Fruit fly (Drosophila melanogaster) whole organism, embryonic: ENCODE results near the gene sphinx1.

Experiments used
- Bteb2 ChIP-seq: fragments of 200-800 bp; sonication (Bioruptor generic); optimal IDR thresholded peaks from 2 replicates; lab custom pipeline; 2016; ENCODE audit warnings: missing biosample characterization, missing genetic modification characterization
- CG10431 ChIP-seq: fragments of 200-800 bp; sonication (Bioruptor generic); optimal IDR thresholded peaks from 3 replicates; lab custom pipeline; 2018; ENCODE audit warnings: missing biosample characterization, mild to moderate bottlenecking, missing genetic modification characterization
- CG11093 ChIP-seq: fragments of 200-800 bp; sonication (Bioruptor generic); IDR thresholded peaks from 3 replicates; pipeline ENCODE4 v1.3.6; 2022; ENCODE audit warnings: missing biosample characterization, missing genetic modification characterization
- CG12219 ChIP-seq: fragments of 200-800 bp; sonication (Bioruptor generic); optimal IDR thresholded peaks from 3 replicates; lab custom pipeline; 2018; ENCODE audit warnings: missing biosample characterization, mild to moderate bottlenecking, missing genetic modification characterization
- CG13296 ChIP-seq: fragments of 200-800 bp; sonication (Bioruptor generic); optimal IDR thresholded peaks from 3 replicates; lab custom pipeline; 2018; ENCODE audit warnings: missing biosample characterization, mild to moderate bottlenecking, missing genetic modification characterization
- CG16815 ChIP-seq: fragments of 200-800 bp; sonication (Bioruptor generic); optimal IDR thresholded peaks from 3 replicates; lab custom pipeline; 2017; ENCODE audit warnings: missing biosample characterization, mild to moderate bottlenecking, missing genetic modification characterization
- CG17385 ChIP-seq: fragments of 200-800 bp; sonication (Bioruptor generic); optimal IDR thresholded peaks from 3 replicates; lab custom pipeline; 2018; ENCODE audit warnings: missing biosample characterization, mild to moderate bottlenecking, missing genetic modification characterization
- CG3407 ChIP-seq: fragments of 200-800 bp; sonication (Bioruptor generic); optimal IDR thresholded peaks from 2 replicates; lab custom pipeline; 2018; ENCODE audit warnings: missing biosample characterization, mild to moderate bottlenecking, missing genetic modification characterization
- CG34224 ChIP-seq: fragments of 200-800 bp; sonication (Bioruptor generic); IDR thresholded peaks from 3 replicates; pipeline ENCODE4 v1.3.6; 2022; ENCODE audit warnings: missing biosample characterization, missing genetic modification characterization; ENCODE audit not compliant: partially characterized antibody
- CG34376 ChIP-seq: fragments of 200-800 bp; sonication (Bioruptor generic); optimal IDR thresholded peaks from 2 replicates; lab custom pipeline; 2018; ENCODE audit warnings: missing biosample characterization, mild to moderate bottlenecking, missing genetic modification characterization
- CG3838 ChIP-seq: fragments of 200-800 bp; sonication (Bioruptor generic); optimal IDR thresholded peaks from 3 replicates; lab custom pipeline; 2016; ENCODE audit warnings: missing biosample characterization, missing genetic modification characterization
- CG4730 ChIP-seq: fragments of 200-800 bp; sonication (Bioruptor generic); IDR thresholded peaks from 2 replicates; pipeline ENCODE4 v1.3.6; 2022; ENCODE audit warnings: missing biosample characterization, missing genetic modification characterization
- CG4854 ChIP-seq: fragments of 200-800 bp; sonication (Bioruptor generic); optimal IDR thresholded peaks from 2 replicates; lab custom pipeline; 2016; ENCODE audit warnings: missing biosample characterization, missing genetic modification characterization, inconsistent platforms
- CG7556 ChIP-seq: fragments of 200-800 bp; sonication (Bioruptor generic); optimal IDR thresholded peaks from 2 replicates; lab custom pipeline; 2017; ENCODE audit warnings: missing biosample characterization, mild to moderate bottlenecking, missing genetic modification characterization
- CG9437 ChIP-seq: fragments of 200-800 bp; sonication (Bioruptor generic); optimal IDR thresholded peaks from 2 replicates; lab custom pipeline; 2018; ENCODE audit warnings: missing biosample characterization, mild to moderate bottlenecking, missing genetic modification characterization
- D19B ChIP-seq: fragments of 200-800 bp; sonication (Bioruptor generic); optimal IDR thresholded peaks from 2 replicates; lab custom pipeline; 2017; ENCODE audit warnings: missing biosample characterization, mild to moderate bottlenecking, missing genetic modification characterization
- GATAe ChIP-seq: fragments of 200-800 bp; sonication (Bioruptor generic); conservative IDR thresholded peaks from 2 replicates; pipeline ENCODE4 v1.3.6; 2022; ENCODE audit warnings: missing biosample characterization, missing genetic modification characterization
- Hey ChIP-seq: fragments of 200-800 bp; sonication (Bioruptor generic); optimal IDR thresholded peaks from 3 replicates; lab custom pipeline; 2018; ENCODE audit warnings: missing biosample characterization, mild to moderate bottlenecking, missing genetic modification characterization
- Hr78 ChIP-seq, 2 experiments: fragments of 200-800 bp in 1 of 2; fragments of >200 bp in 1 of 2; sonication (Bioruptor generic) in 1 of 2; optimal IDR thresholded peaks; 2 replicates each; lab custom pipeline; 2017 to 2019; ENCODE audit warnings: missing biosample characterization in 2 of 2, missing genetic modification characterization in 2 of 2, mild to moderate bottlenecking in 1 of 2, moderate library complexity in 1 of 2
- Lhr ChIP-seq: fragments of 200-800 bp; sonication (Bioruptor generic); optimal IDR thresholded peaks from 3 replicates; lab custom pipeline; 2017; ENCODE audit warnings: mild to moderate bottlenecking, missing biosample characterization, missing genetic modification reagents, missing genetic modification characterization
- TFAM ChIP-seq: fragments of 200-800 bp; sonication (Bioruptor generic); optimal IDR thresholded peaks from 2 replicates; lab custom pipeline; 2017; ENCODE audit warnings: missing biosample characterization, missing genetic modification characterization, inconsistent platforms
- Vsx1 ChIP-seq: fragments of 200-800 bp; sonication (Bioruptor generic); optimal IDR thresholded peaks from 2 replicates; lab custom pipeline; 2017; ENCODE audit warnings: missing biosample characterization, mild to moderate bottlenecking, missing genetic modification characterization, missing genetic modification reagents
- abd-A ChIP-seq: fragments of 200-800 bp; sonication (Bioruptor generic); optimal IDR thresholded peaks from 3 replicates; lab custom pipeline; 2019; ENCODE audit warnings: missing biosample characterization, mild to moderate bottlenecking, missing genetic modification characterization, moderate library complexity
- btn ChIP-seq: fragments of 200-800 bp; sonication (Bioruptor generic); optimal IDR thresholded peaks from 2 replicates; lab custom pipeline; 2016; ENCODE audit warnings: missing biosample characterization, missing genetic modification characterization
- caup ChIP-seq: fragments of 200-800 bp; sonication (Bioruptor generic); optimal IDR thresholded peaks from 3 replicates; lab custom pipeline; 2017; ENCODE audit warnings: missing biosample characterization, mild to moderate bottlenecking, missing genetic modification characterization, moderate library complexity; ENCODE audit not compliant: severe bottlenecking
- cwo ChIP-seq: fragments of 200-800 bp; sonication (Bioruptor generic); optimal IDR thresholded peaks from 3 replicates; lab custom pipeline; 2017; ENCODE audit warnings: missing biosample characterization, missing genetic modification characterization, mild to moderate bottlenecking, moderate library complexity, missing genetic modification reagents
- disco-r ChIP-seq: fragments of 200-800 bp; sonication (Bioruptor generic); optimal IDR thresholded peaks from 2 replicates; lab custom pipeline; 2016; ENCODE audit warnings: missing biosample characterization, missing genetic modification characterization
- exex ChIP-seq: fragments of 200-800 bp; sonication (Bioruptor generic); optimal IDR thresholded peaks from 4 replicates; lab custom pipeline; 2018; ENCODE audit warnings: missing biosample characterization, mild to moderate bottlenecking, missing genetic modification characterization, moderate library complexity
- fd64A ChIP-seq: fragments of 200-800 bp; sonication (Bioruptor generic); optimal IDR thresholded peaks from 3 replicates; lab custom pipeline; 2018; ENCODE audit warnings: missing biosample characterization, mild to moderate bottlenecking, missing genetic modification characterization
- gce ChIP-seq: fragments of 200-800 bp; sonication (Bioruptor generic); IDR thresholded peaks from 3 replicates; pipeline ENCODE4 v1.3.6; 2022; ENCODE audit warnings: missing biosample characterization, missing genetic modification characterization
- grn ChIP-seq: fragments of 200-800 bp; sonication (Bioruptor generic); optimal IDR thresholded peaks from 3 replicates; lab custom pipeline; 2017; ENCODE audit warnings: missing biosample characterization, missing genetic modification characterization
- gro ChIP-seq: fragments of 200-800 bp; sonication (Bioruptor generic); optimal IDR thresholded peaks from 2 replicates; lab custom pipeline; 2016; ENCODE audit warnings: missing biosample characterization, missing genetic modification characterization
- hbn ChIP-seq: fragments of 200-800 bp; sonication (Bioruptor generic); IDR thresholded peaks from 2 replicates; pipeline ENCODE4 v1.3.6; 2022; ENCODE audit warnings: missing biosample characterization, missing genetic modification characterization; ENCODE audit not compliant: partially characterized antibody
- ind ChIP-seq: fragments of 200-800 bp; sonication (Bioruptor generic); optimal IDR thresholded peaks from 3 replicates; lab custom pipeline; 2016; ENCODE audit warnings: missing biosample characterization, missing genetic modification characterization
- mirr ChIP-seq: fragments of 200-800 bp; sonication (Bioruptor generic); optimal IDR thresholded peaks from 3 replicates; lab custom pipeline; 2018; ENCODE audit warnings: missing biosample characterization, mild to moderate bottlenecking, missing genetic modification characterization
- sens-2 ChIP-seq: fragments of 200-800 bp; sonication (Bioruptor generic); IDR thresholded peaks from 2 replicates; pipeline ENCODE4 v1.3.6; 2022; ENCODE audit warnings: missing biosample characterization, missing genetic modification characterization
- sna ChIP-seq: fragments of 200-800 bp; sonication (Bioruptor generic); IDR thresholded peaks from 2 replicates; pipeline ENCODE4 v1.3.6; 2022; ENCODE audit warnings: missing biosample characterization, missing genetic modification characterization; ENCODE audit not compliant: partially characterized antibody
- sr ChIP-seq: fragments of 200-800 bp; sonication (Bioruptor generic); IDR thresholded peaks from 3 replicates; pipeline ENCODE4 v1.3.6; 2022; ENCODE audit warnings: missing biosample characterization, missing genetic modification characterization
- ssp ChIP-seq: fragments of 200-800 bp; sonication (Bioruptor generic); IDR thresholded peaks from 2 replicates; pipeline ENCODE4 v1.3.6; 2022; ENCODE audit warnings: missing biosample characterization, missing genetic modification characterization
- sug ChIP-seq: fragments of 200-800 bp; optimal IDR thresholded peaks from 2 replicates; lab custom pipeline; 2019; ENCODE audit warnings: missing biosample characterization, mild to moderate bottlenecking, missing genetic modification characterization, moderate library complexity
- toy ChIP-seq: fragments of 200-800 bp; sonication (Bioruptor generic); IDR thresholded peaks from 2 replicates; pipeline ENCODE4 v1.3.6; 2022; ENCODE audit warnings: missing biosample characterization, missing genetic modification characterization
- vnd ChIP-seq: fragments of 200-800 bp; sonication (Bioruptor generic); IDR thresholded peaks from 3 replicates; pipeline ENCODE4 v1.3.6; 2022; ENCODE audit warnings: missing biosample characterization, missing genetic modification characterization; ENCODE audit not compliant: partially characterized antibody
- wor ChIP-seq: fragments of 200-800 bp; sonication (Bioruptor generic); IDR thresholded peaks from 2 replicates; pipeline ENCODE4 v1.3.6; 2022; ENCODE audit warnings: missing biosample characterization, missing genetic modification characterization
- zf30C ChIP-seq: fragments of 200-800 bp; sonication (Bioruptor generic); optimal IDR thresholded peaks from 3 replicates; lab custom pipeline; 2018; ENCODE audit warnings: missing biosample characterization, mild to moderate bottlenecking, missing genetic modification characterization

The sphinx1 gene

DNA sequence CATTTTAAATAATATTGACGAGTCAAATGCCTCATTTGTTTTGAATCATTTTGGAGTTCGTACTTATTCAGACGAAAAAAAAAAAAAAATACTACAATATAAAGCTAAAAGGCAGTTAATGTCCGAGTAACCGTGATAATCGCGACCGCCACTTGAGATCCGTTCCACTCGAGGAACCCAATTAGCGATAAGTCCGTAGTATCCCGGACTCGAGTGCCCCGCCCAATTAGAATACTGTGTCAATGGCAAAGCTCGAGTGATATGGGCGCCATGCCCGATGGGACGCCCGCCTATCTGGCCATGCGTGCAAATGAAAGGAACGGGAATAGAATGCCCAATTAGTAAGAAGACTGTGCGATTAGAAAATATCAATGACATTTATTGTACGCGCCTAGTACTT lies 37.2 kb downstream of the sphinx1 start (continued):
- TF ChIP-seq ind (GFP tag; lab: Kevin White, UChicago) (no peak), toy (GFP tag; lab: Robert Waterston, UW) (no peak), CG4730 (GFP tag; lab: Robert Waterston, UW) (no peak), Lhr (no peak), CG3407 (GFP tag; lab: Kevin White, UChicago) (no peak), hbn (GFP tag; lab: Robert Waterston, UW) (no peak), wor (GFP tag; lab: Robert Waterston, UW) (no peak), sr (GFP tag; lab: Robert Waterston, UW) (no peak), sug (tag; lab: Kevin White, UChicago) (peak; percentile 46), abd-A (tag; lab: Kevin White, UChicago) (no peak), CG12219 (no peak), CG3838 (no peak), zf30C (GFP tag; lab: Kevin White, UChicago) (no peak)

DNA sequence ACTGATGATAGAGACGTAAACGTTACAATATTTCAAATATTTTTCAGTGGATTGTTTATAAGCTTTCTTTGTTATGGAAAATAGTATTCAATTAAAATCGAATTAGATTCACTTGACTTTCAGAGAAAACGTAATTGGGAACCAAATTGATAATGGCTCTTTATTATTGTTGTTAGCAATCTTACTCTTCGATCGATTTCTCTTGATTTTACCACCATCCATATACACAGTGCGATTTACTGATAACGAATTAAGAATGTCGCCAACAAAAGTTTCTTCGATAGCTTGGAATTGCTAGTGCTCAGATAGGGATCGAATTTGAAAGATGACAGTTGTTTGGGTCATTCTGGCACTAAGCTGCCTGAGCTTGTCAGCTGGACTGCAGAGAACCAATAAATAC lies 39.4 kb downstream of the sphinx1 start, which contains the start of gene CG18417:
Gene CG18417, plus strand, starts transcription at position 301 of the 400 bp plus-strand sequence.
- TF ChIP-seq CG4854 (GFP tag; lab: Kevin White, UChicago): no peak
- TF ChIP-seq exex (tag; lab: Kevin White, UChicago): peak; percentile 13

DNA sequence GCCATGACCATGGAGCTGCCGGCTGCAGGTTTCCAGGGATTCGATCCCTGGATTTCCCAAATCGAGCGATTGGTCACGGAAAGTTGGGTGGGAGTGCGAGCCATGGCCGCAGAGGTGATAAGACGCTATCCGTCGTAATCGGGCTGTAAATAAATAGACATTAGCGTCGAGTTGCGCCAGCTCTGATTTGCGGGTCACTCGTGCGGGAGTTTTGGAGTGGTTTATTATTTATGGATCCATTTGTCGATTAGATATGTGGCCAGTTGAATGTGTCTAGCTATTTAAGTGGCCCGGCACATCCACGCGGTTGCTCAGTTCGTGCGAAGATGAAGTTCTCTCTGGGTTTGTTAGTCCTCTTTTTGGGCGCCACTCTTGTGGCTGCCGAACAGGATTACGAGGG lies 41.2 kb downstream of the sphinx1 start, which contains the start of gene CG8562:
Gene CG8562, plus strand, starts transcription at position 307 of the 400 bp plus-strand sequence.
- TF ChIP-seq exex (tag; lab: Kevin White, UChicago) (peak; percentile 94), CG9437 (GFP tag; lab: Kevin White, UChicago) (no peak), Vsx1 (GFP tag; lab: Kevin White, UChicago) (peak; percentile 8), CG34376 (GFP tag; lab: Kevin White, UChicago) (peak; percentile 13), GATAe (peak; percentile 52; the same call in 1 of the 2 replicates), ssp (GFP tag; lab: Robert Waterston, UW) (no peak), D19B (GFP tag; lab: Kevin White, UChicago) (no peak), TFAM (GFP tag; lab: Kevin White, UChicago) (no peak), sens-2 (GFP tag; lab: Robert Waterston, UW) (peak; percentile 69; the same call in 1 of the 2 replicates), vnd (GFP tag; lab: Robert Waterston, UW) (peak; percentile 43; the same call in 2 of the 3 replicates), mirr (GFP tag; lab: Kevin White, UChicago) (peak; percentile 54), CG12219 (no peak), Hr78 (GFP tag; optimal IDR thresholded peaks at IDR 0.05; lab: Kevin White, UChicago) (peak in 1 of 2 experiments; percentile 5), sug (tag; lab: Kevin White, UChicago) (peak; percentile 44), Hey (peak; percentile 64), grn (GFP tag; lab: Kevin White, UChicago) (peak; percentile 33), cwo (GFP tag; lab: Kevin White, UChicago) (peak; percentile 14), disco-r (GFP tag; lab: Kevin White, UChicago) (no peak)
- TF ChIP-seq, all 482 proteins: peak for 12

DNA sequence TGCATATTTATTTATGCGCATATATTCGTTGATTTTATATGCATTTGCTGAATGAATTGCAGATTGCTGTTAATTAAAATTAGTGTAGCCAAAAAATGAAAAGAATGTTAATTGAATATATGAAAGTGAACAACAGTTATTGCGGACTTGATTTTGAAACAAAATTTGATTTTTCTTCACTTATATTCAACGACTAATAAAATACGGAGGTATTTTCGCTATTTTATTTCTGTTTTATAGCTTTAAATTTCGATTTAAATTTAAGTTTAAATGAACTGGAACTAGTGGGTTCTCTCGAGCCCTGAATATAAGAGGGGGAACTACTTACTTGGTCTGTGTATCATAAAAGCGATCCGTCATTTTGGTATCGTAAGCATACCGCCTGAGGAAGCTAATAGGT lies 43.1 kb downstream of the sphinx1 start, which contains the start of gene CG32379:
Gene CG32379, plus strand, starts transcription at position 301 of the 400 bp plus-strand sequence.
- no peak for TF ChIP-seq fd64A (GFP tag; lab: Kevin White, UChicago)
- TF ChIP-seq CG17385 (GFP tag; lab: Kevin White, UChicago): no peak

DNA sequence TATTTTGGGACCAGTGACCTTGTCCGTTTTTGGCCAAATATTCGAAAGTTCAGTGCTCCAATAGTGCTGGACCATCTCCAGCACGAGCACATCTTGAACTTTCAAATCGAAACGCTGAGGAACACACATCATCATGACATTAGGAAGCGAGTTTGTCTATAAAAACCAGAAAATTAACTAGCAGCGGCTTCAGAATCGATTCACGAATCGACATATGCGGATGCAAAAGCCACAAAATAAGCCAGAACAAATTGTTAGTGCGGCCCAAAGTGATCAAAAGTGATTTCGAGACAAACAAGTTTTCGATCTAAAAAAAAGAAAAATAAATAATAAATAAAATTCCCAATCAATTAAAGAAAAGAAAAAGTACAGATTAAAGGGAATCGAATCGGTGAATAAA lies 48.8 kb downstream of the sphinx1 start, which contains the start of gene CG8563:
Gene CG8563, plus strand, starts transcription at position 301 of the 400 bp plus-strand sequence.
- TF ChIP-seq CG34224 (GFP tag; lab: Robert Waterston, UW) (no peak), btn (GFP tag; lab: Kevin White, UChicago) (no peak), gce (GFP tag; lab: Robert Waterston, UW) (no peak), CG11093 (GFP tag; lab: Robert Waterston, UW) (no peak), sna (GFP tag; lab: Robert Waterston, UW) (no peak), CG16815 (no peak), CG10431 (GFP tag; lab: Kevin White, UChicago) (no peak), gro (GFP tag; lab: Kevin White, UChicago) (no peak), caup (GFP tag; lab: Kevin White, UChicago) (no peak), CG7556 (GFP tag; lab: Kevin White, UChicago) (no peak), CG13296 (GFP tag; lab: Kevin White, UChicago) (no peak), Bteb2 (GFP tag; lab: Kevin White, UChicago) (no peak)
